Fruit fly (Drosophila melanogaster) whole organism, wandering third instar larva: ENCODE data around the gene Ir68a.

Source experiments
- Abd-B ChIP-seq: fragments of >200 bp; optimal IDR thresholded peaks from 2 replicates; lab custom pipeline; 2017; ENCODE audit warnings: missing biosample characterization, missing genetic modification characterization
- CG32264 ChIP-seq: fragments of 200-800 bp; sonication (Bioruptor generic); optimal IDR thresholded peaks from 2 replicates; lab custom pipeline; 2016; ENCODE audit warnings: missing biosample characterization, missing genetic modification characterization
- CG9705 ChIP-seq: fragments of 200-800 bp; sonication (Bioruptor generic); optimal IDR thresholded peaks from 2 replicates; lab custom pipeline; 2018; ENCODE audit warnings: missing biosample characterization, mild to moderate bottlenecking, missing genetic modification characterization
- CrebA ChIP-seq: fragments of 200-800 bp; sonication (Bioruptor generic); optimal IDR thresholded peaks from 2 replicates; lab custom pipeline; 2016; ENCODE audit warnings: missing biosample characterization, mild to moderate bottlenecking, missing genetic modification characterization, borderline replicate concordance
- Dfd ChIP-seq: fragments of >200 bp; optimal IDR thresholded peaks from 2 replicates; lab custom pipeline; 2017; ENCODE audit warnings: missing biosample characterization, missing genetic modification characterization
- Dif ChIP-seq: fragments of 200-275, 200-300 bp; sonication (Bioruptor generic); optimal IDR thresholded peaks from 2 replicates; lab custom pipeline; 2018; ENCODE audit warnings: missing biosample characterization, missing genetic modification characterization; ENCODE audit not compliant: partially characterized antibody
- GATAd ChIP-seq: sonication (Bioruptor generic); optimal IDR thresholded peaks from 2 replicates; lab custom pipeline; 2016; ENCODE audit warnings: missing biosample characterization, missing genetic modification characterization
- HLH106 ChIP-seq: fragments of 200-800 bp; optimal IDR thresholded peaks from 3 replicates; lab custom pipeline; 2019; ENCODE audit warnings: missing biosample characterization, mild to moderate bottlenecking, missing genetic modification characterization, moderate library complexity
- Hnf4 ChIP-seq: fragments of 200-800 bp; sonication (Bioruptor generic); optimal IDR thresholded peaks from 2 replicates; lab custom pipeline; 2016; ENCODE audit warnings: missing biosample characterization, mild to moderate bottlenecking, missing genetic modification characterization
- Hr78 ChIP-seq: fragments of >200 bp; optimal IDR thresholded peaks from 2 replicates; lab custom pipeline; 2017; ENCODE audit warnings: missing biosample characterization, missing genetic modification characterization
- Hr83 ChIP-seq: fragments of 200-300 bp; sonication (Bioruptor generic); optimal IDR thresholded peaks from 2 replicates; lab custom pipeline; 2016; ENCODE audit warnings: missing biosample characterization, mild to moderate bottlenecking, missing genetic modification characterization, moderate library complexity; ENCODE audit not compliant: poor library complexity, severe bottlenecking
- Jra ChIP-seq: sonication (Bioruptor generic); optimal IDR thresholded peaks from 2 replicates; lab custom pipeline; 2016; ENCODE audit warnings: missing biosample characterization, missing genetic modification characterization
- Mio ChIP-seq: sonication (Bioruptor generic); optimal IDR thresholded peaks from 2 replicates; lab custom pipeline; 2016; ENCODE audit warnings: missing biosample characterization, missing genetic modification characterization
- Myc ChIP-seq: fragments of >200 bp; optimal IDR thresholded peaks from 2 replicates; lab custom pipeline; 2017
- N ChIP-seq: fragments of >200 bp; optimal IDR thresholded peaks from 2 replicates; lab custom pipeline; 2018; ENCODE audit warnings: missing biosample characterization, missing external identifiers, missing genetic modification characterization
- OdsH ChIP-seq: fragments of 200-800 bp; sonication (Bioruptor generic); optimal IDR thresholded peaks from 2 replicates; lab custom pipeline; 2016; ENCODE audit warnings: missing biosample characterization, mild to moderate bottlenecking, missing genetic modification characterization
- Rel ChIP-seq, 2 experiments: fragments of 200-800 bp; sonication (Bioruptor generic) in 1 of 2; optimal IDR thresholded peaks; 2 replicates in 1 of 2; 3 replicates in 1 of 2; lab custom pipeline; 2016 to 2019; ENCODE audit warnings: mild to moderate bottlenecking in 2 of 2, missing biosample characterization in 2 of 2, missing genetic modification characterization in 2 of 2, moderate library complexity in 1 of 2
- Sp1 ChIP-seq: fragments of 200-800 bp; sonication (Bioruptor generic); optimal IDR thresholded peaks from 3 replicates; lab custom pipeline; 2019; ENCODE audit warnings: missing biosample characterization, mild to moderate bottlenecking, missing genetic modification characterization, moderate library complexity
- Vsx2 ChIP-seq: fragments of 200-300, 225-300 bp; sonication (Bioruptor generic); optimal IDR thresholded peaks from 2 replicates; lab custom pipeline; 2018; ENCODE audit warnings: missing biosample characterization, missing genetic modification characterization; ENCODE audit not compliant: partially characterized antibody
- br ChIP-seq: fragments of 200-800 bp; sonication (Bioruptor generic); optimal IDR thresholded peaks from 2 replicates; lab custom pipeline; 2016; ENCODE audit warnings: missing biosample characterization, missing genetic modification characterization
- brk ChIP-seq: fragments of 200-800 bp; sonication (Bioruptor generic); optimal IDR thresholded peaks from 2 replicates; lab custom pipeline; 2016; ENCODE audit warnings: missing biosample characterization, mild to moderate bottlenecking, missing genetic modification characterization
- dl ChIP-seq, 2 experiments: fragments of 175-275, 200-275 bp in 1 of 2; fragments of 200-275 bp in 1 of 2; sonication (Bioruptor generic); optimal IDR thresholded peaks; lab custom pipeline; 2018; ENCODE audit warnings: mild to moderate bottlenecking in 2 of 2, missing biosample characterization in 2 of 2, missing genetic modification characterization in 2 of 2, moderate library complexity in 2 of 2; ENCODE audit not compliant: partially characterized antibody in 2 of 2, insufficient read depth in 1 of 2
- dmrt93B ChIP-seq: fragments of 200-800 bp; sonication (Bioruptor generic); optimal IDR thresholded peaks from 2 replicates; lab custom pipeline; 2018; ENCODE audit warnings: missing biosample characterization, mild to moderate bottlenecking, missing genetic modification characterization
- dsf ChIP-seq: sonication (Bioruptor generic); optimal IDR thresholded peaks from 2 replicates; lab custom pipeline; 2016; ENCODE audit warnings: missing biosample characterization, missing genetic modification characterization, borderline replicate concordance
- ey ChIP-seq: fragments of 200-800 bp; sonication (Bioruptor generic); optimal IDR thresholded peaks from 2 replicates; lab custom pipeline; 2016; ENCODE audit warnings: missing biosample characterization, missing genetic modification characterization
- foxo ChIP-seq, 2 experiments: fragments of 200-800 bp; sonication (Bioruptor generic); optimal IDR thresholded peaks; 2 replicates in 1 of 2; 3 replicates in 1 of 2; lab custom pipeline; 2016 to 2017; ENCODE audit warnings: missing biosample characterization in 2 of 2, missing genetic modification characterization in 2 of 2
- fru ChIP-seq: fragments of 200-800 bp; sonication (Bioruptor generic); optimal IDR thresholded peaks from 3 replicates; lab custom pipeline; 2016; ENCODE audit warnings: missing biosample characterization, mild to moderate bottlenecking, missing genetic modification characterization
- h ChIP-seq: fragments of 200-800 bp; sonication (Bioruptor generic); optimal IDR thresholded peaks from 3 replicates; lab custom pipeline; 2016; ENCODE audit warnings: missing biosample characterization, mild to moderate bottlenecking, missing genetic modification characterization
- jim ChIP-seq: fragments of 175-275, 200-325 bp; sonication (Bioruptor generic); optimal IDR thresholded peaks from 2 replicates; lab custom pipeline; 2016; ENCODE audit warnings: missing biosample characterization, mild to moderate bottlenecking, missing genetic modification characterization
- lola ChIP-seq: fragments of >200 bp; optimal IDR thresholded peaks from 2 replicates; lab custom pipeline; 2017; ENCODE audit warnings: missing biosample characterization, missing genetic modification characterization
- pan ChIP-seq: fragments of >200 bp; optimal IDR thresholded peaks from 2 replicates; lab custom pipeline; 2017
- psq ChIP-seq: fragments of 200-800 bp; sonication (Bioruptor generic); optimal IDR thresholded peaks from 3 replicates; lab custom pipeline; 2017; ENCODE audit warnings: missing biosample characterization, mild to moderate bottlenecking, missing genetic modification characterization, moderate library complexity
- rgr ChIP-seq: fragments of 200-800 bp; sonication (Bioruptor generic); optimal IDR thresholded peaks from 3 replicates; lab custom pipeline; 2016; ENCODE audit warnings: missing biosample characterization, mild to moderate bottlenecking, missing genetic modification characterization
- sage ChIP-seq: fragments of 200-800 bp; sonication (Bioruptor generic); optimal IDR thresholded peaks from 2 replicates; lab custom pipeline; 2016; ENCODE audit warnings: missing biosample characterization, mild to moderate bottlenecking, missing genetic modification characterization
- sv ChIP-seq: fragments of 200-800 bp; sonication (Bioruptor generic); optimal IDR thresholded peaks from 3 replicates; lab custom pipeline; 2016; ENCODE audit warnings: missing biosample characterization, missing genetic modification characterization
- tai ChIP-seq: sonication (Bioruptor generic); optimal IDR thresholded peaks from 2 replicates; lab custom pipeline; 2016; ENCODE audit warnings: missing biosample characterization, missing genetic modification characterization
- usp ChIP-seq: fragments of >200 bp; optimal IDR thresholded peaks from 2 replicates; lab custom pipeline; 2017; ENCODE audit warnings: missing biosample characterization, missing genetic modification characterization
- woc ChIP-seq: sonication (Bioruptor generic); optimal IDR thresholded peaks from 2 replicates; lab custom pipeline; 2016; ENCODE audit warnings: missing biosample characterization, mild to moderate bottlenecking, missing genetic modification characterization

Ir68a gene

DNA sequence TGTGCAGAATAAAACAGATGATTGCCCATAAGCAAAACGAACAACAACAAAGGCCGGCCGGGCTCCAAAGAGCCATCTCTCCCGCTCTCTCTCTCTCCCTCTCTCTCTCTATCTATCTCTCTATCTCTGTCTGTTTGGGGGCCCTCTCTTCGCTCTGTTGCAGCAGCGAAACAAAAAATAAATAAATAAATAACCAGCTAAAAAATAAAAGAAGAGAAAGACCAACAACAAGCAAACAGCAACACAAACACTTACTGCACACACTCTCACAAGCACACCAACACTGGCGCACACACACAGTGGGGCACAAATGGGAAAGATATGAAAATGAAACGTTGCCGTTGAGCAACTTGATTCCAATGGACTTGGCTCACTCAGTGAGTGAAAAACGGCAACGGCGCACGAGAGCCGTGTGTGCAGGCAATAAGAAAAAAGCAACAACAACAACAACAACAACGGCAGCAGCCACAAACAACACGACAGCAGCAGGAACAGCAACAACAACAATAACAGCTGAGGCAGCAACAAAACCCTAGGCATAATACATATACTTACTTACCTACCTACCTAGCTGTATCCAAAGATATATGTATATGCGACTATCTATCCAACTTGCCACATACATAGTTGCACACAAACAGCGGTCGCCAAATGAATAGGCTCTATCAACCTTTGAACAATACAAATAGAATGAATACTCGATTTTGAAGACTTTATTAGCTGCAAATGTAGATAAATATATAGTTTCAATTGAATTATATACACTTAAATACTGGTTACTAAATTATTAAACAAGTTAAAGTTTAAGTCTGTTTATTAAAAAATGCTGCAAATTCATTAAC lies 10.2 kb upstream of the Ir68a start:
- no peak for TF ChIP-seq Dfd (GFP tag; lab: Kevin White, UChicago)
- peak; percentile 66 for TF ChIP-seq Hnf4 (GFP tag; lab: Kevin White, UChicago)
- TF ChIP-seq HLH106, result peak; percentile 45
- TF ChIP-seq dsf, result no peak
- TF ChIP-seq pan (lab: Kevin White, UChicago), result no peak
- no peak for TF ChIP-seq N
- TF ChIP-seq Dif (GFP tag; lab: Kevin White, UChicago), result peak; percentile 87
- TF ChIP-seq Mio (GFP tag; lab: Kevin White, UChicago), result no peak
- peak; percentile 41 for TF ChIP-seq woc
- TF ChIP-seq foxo (GFP tag; optimal IDR thresholded peaks at IDR 0.05; lab: Kevin White, UChicago), result peak; percentile 44 to 50
- TF ChIP-seq sv, result no peak
- TF ChIP-seq lola (GFP tag; lab: Kevin White, UChicago), result no peak
- no peak for TF ChIP-seq ey (GFP tag; lab: Kevin White, UChicago)
- peak; percentile 37 to 77 for TF ChIP-seq dl (GFP tag; optimal IDR thresholded peaks at IDR 0.05; lab: Kevin White, UChicago; ENCODE audit: insufficient read depth in 1 of 2, partially characterized antibody in 2 of 2)
- peak; percentile 92 for TF ChIP-seq Sp1
- peak; percentile 61 for TF ChIP-seq CG9705
- peak; percentile 48 for TF ChIP-seq rgr (GFP tag; lab: Kevin White, UChicago)
- TF ChIP-seq jim (GFP tag; lab: Kevin White, UChicago), result peak; percentile 12
- TF ChIP-seq tai (GFP tag; lab: Kevin White, UChicago), result peak; percentile 33
- no peak for TF ChIP-seq Myc (lab: Kevin White, UChicago)
- peak; percentile 90 for TF ChIP-seq sage (GFP tag; lab: Kevin White, UChicago)
- TF ChIP-seq CG32264, result peak; percentile 45
- TF ChIP-seq psq (GFP tag; lab: Kevin White, UChicago), result peak; percentile 67
- no peak for TF ChIP-seq usp (GFP tag; lab: Kevin White, UChicago)
- TF ChIP-seq Jra (GFP tag; lab: Kevin White, UChicago), result peak; percentile 57
- TF ChIP-seq fru, result peak; percentile 89
- peak; percentile 83 for TF ChIP-seq brk
- peak; percentile 51 for TF ChIP-seq Vsx2 (GFP tag; lab: Kevin White, UChicago)
- peak; percentile 49 for TF ChIP-seq dmrt93B (GFP tag; lab: Kevin White, UChicago)
- peak; percentile 76 for TF ChIP-seq OdsH (GFP tag; lab: Kevin White, UChicago)
- no peak for TF ChIP-seq Hr78
- no peak for TF ChIP-seq GATAd (GFP tag; lab: Kevin White, UChicago)
- peak; percentile 88 for TF ChIP-seq Rel (GFP tag; optimal IDR thresholded peaks at IDR 0.05; lab: Kevin White, UChicago)
- TF ChIP-seq Rel (tag; optimal IDR thresholded peaks at IDR 0.05; lab: Kevin White, UChicago), result peak; percentile 74
- peak; percentile 81 for TF ChIP-seq h (GFP tag; lab: Kevin White, UChicago)
- peak; percentile 79 for TF ChIP-seq br (GFP tag; lab: Kevin White, UChicago)
- TF ChIP-seq Hr83 (GFP tag; lab: Kevin White, UChicago), result peak; percentile 72
- TF ChIP-seq CrebA (GFP tag; lab: Kevin White, UChicago), result peak; percentile 95
- no peak for TF ChIP-seq Abd-B (GFP tag; lab: Kevin White, UChicago)

DNA sequence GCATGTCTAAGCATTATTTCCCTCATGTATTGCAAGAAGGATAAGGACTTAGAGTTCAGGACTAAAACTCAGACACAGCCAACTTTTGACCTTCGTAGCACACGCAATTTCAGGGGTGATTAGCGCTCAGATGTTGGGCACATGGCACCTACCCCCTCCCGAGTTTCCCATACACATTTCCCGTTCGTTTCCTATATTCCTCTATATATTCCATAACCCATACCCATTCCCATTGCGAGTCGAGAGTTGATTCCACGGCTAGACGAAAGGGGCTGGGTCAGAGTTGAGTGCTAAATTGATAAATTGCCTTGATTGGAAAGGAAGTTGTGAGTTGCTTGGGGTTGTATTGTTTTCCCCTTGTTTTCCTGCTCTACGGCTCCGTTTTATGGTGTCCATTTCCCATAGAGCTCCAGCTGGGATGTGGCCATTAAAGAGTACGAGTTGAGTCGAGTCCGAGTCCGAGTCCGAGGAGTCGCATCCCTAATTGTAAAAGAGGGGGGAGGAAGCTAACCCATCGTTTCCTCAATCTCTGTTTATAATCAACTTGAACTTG lies 8.1 kb upstream of the Ir68a start:
- TF ChIP-seq dmrt93B (GFP tag; lab: Kevin White, UChicago), result no peak
- TF ChIP-seq lola (GFP tag; lab: Kevin White, UChicago), result no peak
- TF ChIP-seq Myc (lab: Kevin White, UChicago), result no peak
- no peak for TF ChIP-seq tai (GFP tag; lab: Kevin White, UChicago)
- TF ChIP-seq jim (GFP tag; lab: Kevin White, UChicago), result no peak
- no peak for TF ChIP-seq brk
- TF ChIP-seq rgr (GFP tag; lab: Kevin White, UChicago), result no peak
- no peak for TF ChIP-seq CrebA (GFP tag; lab: Kevin White, UChicago)
- no peak for TF ChIP-seq usp (GFP tag; lab: Kevin White, UChicago)
- no peak for TF ChIP-seq Rel (GFP tag; optimal IDR thresholded peaks at IDR 0.05; lab: Kevin White, UChicago)
- TF ChIP-seq Rel (tag; optimal IDR thresholded peaks at IDR 0.05; lab: Kevin White, UChicago), result no peak
- no peak for TF ChIP-seq pan (lab: Kevin White, UChicago)
- TF ChIP-seq Mio (GFP tag; lab: Kevin White, UChicago), result no peak
- TF ChIP-seq sv, result no peak
- TF ChIP-seq dsf, result no peak
- no peak for TF ChIP-seq Dfd (GFP tag; lab: Kevin White, UChicago)
- no peak for TF ChIP-seq ey (GFP tag; lab: Kevin White, UChicago)
